Fruit fly (Drosophila melanogaster) Kc167 (cell line): Measurements from ENCODE around the gene CG15035.

Experiments used
- Myc ChIP-seq: fragments of >200 bp; optimal IDR thresholded peaks from 2 replicates; lab custom pipeline; 2017; ENCODE audit warnings: missing external identifiers
- Sin3A ChIP-seq: fragments of >200 bp; optimal IDR thresholded peaks from 2 replicates; lab custom pipeline; 2018; ENCODE audit warnings: missing external identifiers
- h ChIP-seq: fragments of >200 bp; optimal IDR thresholded peaks from 3 replicates; lab custom pipeline; 2018; ENCODE audit warnings: missing external identifiers
- insv ChIP-seq: fragments of >200 bp; optimal IDR thresholded peaks from 3 replicates; lab custom pipeline; 2018; ENCODE audit warnings: missing external identifiers
- psq ChIP-seq: fragments of >200 bp; optimal IDR thresholded peaks from 2 replicates; lab custom pipeline; 2017; ENCODE audit warnings: missing external identifiers
- ttk ChIP-seq: sonication (Bioruptor generic); optimal IDR thresholded peaks from 2 replicates; lab custom pipeline; 2017; ENCODE audit warnings: missing external identifiers

- TF ChIP-seq Myc (lab: Kevin White, UChicago), result no peak
- TF ChIP-seq insv (lab: Kevin White, UChicago), result no peak
- TF ChIP-seq psq (lab: Kevin White, UChicago), result no peak
- TF ChIP-seq ttk, result no peak
- no peak for TF ChIP-seq Sin3A (lab: Kevin White, UChicago)
- TF ChIP-seq h (lab: Kevin White, UChicago), result no peak
Observed at dm6 chrX:7422577-7422976, 19.6 kb upstream of the CG15035 start.
